Worm (Caenorhabditis elegans): ENCODE results near the gene dhps-1.

ce11 chrII:11963132-11963630, 29.6 kb upstream of the dhps-1 start:
- TF ChIP-seq snpc-4 (tag; optimal IDR thresholded peaks at IDR 0.05) (no peak), lin-13 (GFP tag; optimal IDR thresholded peaks at IDR 0.05) (no peak), elt-3 (tag; optimal IDR thresholded peaks at IDR 0.05) (no peak), elt-1 (tag; optimal IDR thresholded peaks at IDR 0.05) (no peak), ama-1 (optimal IDR thresholded peaks at IDR 0.05) (no peak), ceh-16 (tag; optimal IDR thresholded peaks at IDR 0.05) (no peak)

All from whole organism, L2 larva.